Worm (Caenorhabditis elegans) whole organism, early embryonic: ENCODE measurements around the gene str-196.

Experiments used
- B0310.2 ChIP-seq: sonication (generic microtip); optimal IDR thresholded peaks from 2 replicates; lab custom pipeline; 2016; ENCODE audit warnings: mild to moderate bottlenecking, missing genetic modification characterization, missing compliant biosample characterization
- F13C5.2 ChIP-seq: sonication (generic microtip); optimal IDR thresholded peaks from 2 replicates; lab custom pipeline; 2017; ENCODE audit warnings: mild to moderate bottlenecking, missing genetic modification characterization, inconsistent platforms, missing compliant biosample characterization
- aly-1 ChIP-seq: sonication (generic microtip); optimal IDR thresholded peaks from 2 replicates; lab custom pipeline; 2016; ENCODE audit warnings: missing genetic modification characterization, missing compliant biosample characterization
- ama-1 ChIP-seq: fragments of 150-350 bp; optimal IDR thresholded peaks from 2 replicates; lab custom pipeline; 2014
- ceh-13 ChIP-seq: fragments of 200-800 bp; sonication (Bioruptor generic); optimal IDR thresholded peaks from 2 replicates; lab custom pipeline; 2018; ENCODE audit warnings: mild to moderate bottlenecking, missing genetic modification characterization, missing compliant biosample characterization
- ceh-36 ChIP-seq: sonication (generic microtip); optimal IDR thresholded peaks from 2 replicates; lab custom pipeline; 2016; ENCODE audit warnings: missing genetic modification characterization, inconsistent platforms, missing compliant biosample characterization
- ets-7 ChIP-seq: sonication (generic microtip); optimal IDR thresholded peaks from 2 replicates; lab custom pipeline; 2016; ENCODE audit warnings: missing genotype, missing genetic modification characterization, missing compliant biosample characterization
- flt-1 ChIP-seq: fragments of 200-800 bp; sonication (Bioruptor generic); IDR thresholded peaks from 2 replicates; pipeline ENCODE4 v1.3.6; 2022; ENCODE audit warnings: missing genetic modification characterization, missing compliant biosample characterization
- hmbx-1 ChIP-seq: sonication (generic microtip); optimal IDR thresholded peaks from 2 replicates; lab custom pipeline; 2016; ENCODE audit warnings: mild to moderate bottlenecking, missing genetic modification characterization, missing compliant biosample characterization
- hmg-4 ChIP-seq: fragments of 200-800 bp; sonication (Bioruptor generic); optimal IDR thresholded peaks from 2 replicates; lab custom pipeline; 2018; ENCODE audit warnings: mild to moderate bottlenecking, missing genetic modification characterization, missing compliant biosample characterization
- hnd-1 ChIP-seq: sonication (generic microtip); optimal IDR thresholded peaks from 2 replicates; lab custom pipeline; 2016; ENCODE audit warnings: missing genetic modification characterization, missing compliant biosample characterization
- pes-1 ChIP-seq: fragments of 200-800 bp; sonication (Bioruptor generic); IDR thresholded peaks from 2 replicates; pipeline ENCODE4 v1.3.6; 2022; ENCODE audit warnings: missing genetic modification reagents, missing genetic modification characterization, missing compliant biosample characterization
- scrt-1 ChIP-seq: fragments of 200-800 bp; sonication (Bioruptor generic); IDR thresholded peaks from 2 replicates; pipeline ENCODE4 v1.3.6; 2022; ENCODE audit warnings: missing genetic modification characterization, missing compliant biosample characterization
- sea-1 ChIP-seq: fragments of 200-800 bp; sonication (Bioruptor generic); conservative IDR thresholded peaks from 2 replicates; pipeline ENCODE4 v1.3.6; 2022; ENCODE audit warnings: missing genetic modification characterization, missing compliant biosample characterization
- tbx-11 ChIP-seq: fragments of 200-800 bp; sonication (Bioruptor generic); IDR thresholded peaks from 2 replicates; pipeline ENCODE4 v1.3.6; 2022; ENCODE audit warnings: missing genetic modification characterization, missing compliant biosample characterization
- tbx-37 ChIP-seq: fragments of 200-800 bp; sonication (Bioruptor generic); conservative IDR thresholded peaks from 2 replicates; pipeline ENCODE4 v1.3.6; 2022; ENCODE audit warnings: missing genetic modification reagents, missing genetic modification characterization, missing compliant biosample characterization
- tra-4 ChIP-seq: sonication (generic microtip); optimal IDR thresholded peaks from 2 replicates; lab custom pipeline; 2017; ENCODE audit warnings: missing genetic modification characterization, missing compliant biosample characterization

The str-196 gene

ce11 chrV:453569-453968, 38.0 kb upstream of the str-196 start, which contains the start of gene nhr-98:
nhr-98 (plus strand) TSS chrV:453869.
- TF ChIP-seq B0310.2 (tag; lab: Kevin White, UChicago): no peak
- no peak for TF ChIP-seq ets-7 (tag; lab: Kevin White, UChicago)
- TF ChIP-seq pes-1 (GFP tag; lab: Robert Waterston, UW): no peak
- TF ChIP-seq sea-1 (GFP tag; lab: Robert Waterston, UW): no peak
- no peak for TF ChIP-seq F13C5.2

- TF ChIP-seq sea-1 (GFP tag; lab: Robert Waterston, UW) (no peak), F13C5.2 (no peak), ceh-36 (tag; lab: Kevin White, UChicago) (no peak), scrt-1 (no peak), ets-7 (tag; lab: Kevin White, UChicago) (no peak), tbx-37 (no peak), ama-1 (lab: Kevin White, UChicago) (no peak)
Observed at ce11 chrV:457839-458238, 33.7 kb upstream of the str-196 start.

DNA sequence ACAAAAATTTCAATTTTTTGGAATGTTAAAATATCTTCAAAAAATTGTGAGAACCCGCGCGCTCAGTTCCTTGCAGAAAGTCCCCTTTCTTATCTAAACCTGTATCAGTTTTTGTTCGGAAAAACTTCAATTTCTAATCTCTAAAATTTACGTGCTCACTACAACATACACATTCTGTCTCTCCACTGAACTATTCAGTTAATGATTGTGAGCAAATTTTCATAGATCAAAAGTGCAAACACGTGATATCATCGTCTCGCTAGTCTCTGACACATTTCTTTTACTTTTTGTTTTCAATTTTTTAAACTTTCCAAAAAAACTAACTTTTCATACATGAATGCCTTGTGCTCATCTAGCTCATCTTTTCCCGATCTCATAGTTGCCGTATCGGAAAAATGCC, 32.1 kb upstream of the str-196 start, which contains the start of gene nhr-203:
Gene nhr-203, plus strand, starts transcription at position 332 of the 400 bp plus-strand sequence.
- no peak for TF ChIP-seq tbx-37
- no peak for TF ChIP-seq scrt-1
- TF ChIP-seq ama-1 (lab: Kevin White, UChicago): no peak
- TF ChIP-seq F13C5.2: no peak
- no peak for TF ChIP-seq hmbx-1
- TF ChIP-seq ets-7 (tag; lab: Kevin White, UChicago): no peak
- TF ChIP-seq ceh-36 (tag; lab: Kevin White, UChicago): no peak
- TF ChIP-seq B0310.2 (tag; lab: Kevin White, UChicago): no peak
- no peak for TF ChIP-seq hnd-1
- no peak for TF ChIP-seq pes-1 (GFP tag; lab: Robert Waterston, UW)
- TF ChIP-seq tbx-11 (GFP tag; lab: Robert Waterston, UW): no peak
- no peak for TF ChIP-seq sea-1 (GFP tag; lab: Robert Waterston, UW)
- no peak for TF ChIP-seq flt-1
- TF ChIP-seq aly-1: no peak
- no peak for TF ChIP-seq hmg-4 (GFP tag; lab: Kevin White, UChicago)
- TF ChIP-seq ceh-13 (GFP tag; lab: Kevin White, UChicago): no peak
- no peak for TF ChIP-seq tra-4

DNA sequence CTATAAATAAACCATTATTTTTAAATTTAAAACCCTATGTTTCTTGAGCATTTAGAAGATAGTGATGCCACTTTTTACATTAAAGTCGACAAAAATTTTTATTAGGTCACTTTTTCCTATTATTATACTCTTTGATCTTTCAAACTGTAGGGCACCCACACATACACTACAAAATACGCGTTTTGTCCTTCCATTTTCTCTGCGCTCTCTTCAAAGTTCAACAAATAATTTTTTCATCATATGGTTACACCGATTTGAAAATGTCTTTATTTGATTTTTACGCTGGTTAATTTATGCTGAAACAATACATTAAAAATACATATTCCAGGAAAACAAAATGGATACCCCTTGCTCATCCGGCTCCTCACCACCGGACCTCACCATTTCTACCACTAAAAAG, 29.3 kb upstream of the str-196 start, which contains the start of gene nhr-202:
Gene nhr-202, plus strand, starts transcription at position 326 of the 400 bp plus-strand sequence.
- no peak for TF ChIP-seq tbx-37
- no peak for TF ChIP-seq ama-1 (lab: Kevin White, UChicago)
- TF ChIP-seq F13C5.2: no peak
- no peak for TF ChIP-seq hnd-1
- TF ChIP-seq ceh-13 (GFP tag; lab: Kevin White, UChicago): no peak
- TF ChIP-seq sea-1 (GFP tag; lab: Robert Waterston, UW): no peak
- TF ChIP-seq ets-7 (tag; lab: Kevin White, UChicago): no peak
- TF ChIP-seq pes-1 (GFP tag; lab: Robert Waterston, UW): no peak
- TF ChIP-seq tra-4: no peak
- TF ChIP-seq tbx-11 (GFP tag; lab: Robert Waterston, UW): no peak
- TF ChIP-seq aly-1: no peak
- TF ChIP-seq hmg-4 (GFP tag; lab: Kevin White, UChicago): no peak

DNA sequence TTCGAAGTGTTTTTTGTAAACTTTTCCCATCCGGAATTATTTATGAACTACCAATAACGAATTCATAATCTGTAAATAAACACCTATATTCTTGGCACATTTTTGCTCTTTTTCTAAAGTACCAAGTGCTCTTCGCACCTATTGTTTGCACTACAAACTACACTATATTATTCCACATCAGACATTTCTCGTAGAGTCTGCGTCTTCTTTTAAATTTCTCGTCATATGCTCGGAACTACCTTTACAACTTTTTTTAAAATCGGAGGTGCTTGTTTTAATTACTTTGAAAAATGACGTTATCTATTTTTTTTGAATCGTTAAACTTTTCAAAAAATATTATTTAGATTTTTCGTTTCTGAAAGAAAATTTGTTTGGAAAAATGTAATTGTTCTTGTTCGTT, 26.7 kb upstream of the str-196 start, which contains the start of gene nhr-201:
Gene nhr-201, plus strand, starts transcription at position 29 of the 400 bp plus-strand sequence.
- no peak for TF ChIP-seq tra-4
- no peak for TF ChIP-seq tbx-37
- no peak for TF ChIP-seq ama-1 (lab: Kevin White, UChicago)
- TF ChIP-seq tbx-11 (GFP tag; lab: Robert Waterston, UW): no peak
- no peak for TF ChIP-seq F13C5.2
- no peak for TF ChIP-seq hmbx-1
- TF ChIP-seq flt-1: no peak
- no peak for TF ChIP-seq ceh-36 (tag; lab: Kevin White, UChicago)
- no peak for TF ChIP-seq ceh-13 (GFP tag; lab: Kevin White, UChicago)
- TF ChIP-seq hmg-4 (GFP tag; lab: Kevin White, UChicago): no peak
- no peak for TF ChIP-seq sea-1 (GFP tag; lab: Robert Waterston, UW)
- TF ChIP-seq scrt-1: no peak
- no peak for TF ChIP-seq pes-1 (GFP tag; lab: Robert Waterston, UW)
- TF ChIP-seq B0310.2 (tag; lab: Kevin White, UChicago): no peak
- no peak for TF ChIP-seq hnd-1
- no peak for TF ChIP-seq aly-1
- no peak for TF ChIP-seq ets-7 (tag; lab: Kevin White, UChicago)

DNA sequence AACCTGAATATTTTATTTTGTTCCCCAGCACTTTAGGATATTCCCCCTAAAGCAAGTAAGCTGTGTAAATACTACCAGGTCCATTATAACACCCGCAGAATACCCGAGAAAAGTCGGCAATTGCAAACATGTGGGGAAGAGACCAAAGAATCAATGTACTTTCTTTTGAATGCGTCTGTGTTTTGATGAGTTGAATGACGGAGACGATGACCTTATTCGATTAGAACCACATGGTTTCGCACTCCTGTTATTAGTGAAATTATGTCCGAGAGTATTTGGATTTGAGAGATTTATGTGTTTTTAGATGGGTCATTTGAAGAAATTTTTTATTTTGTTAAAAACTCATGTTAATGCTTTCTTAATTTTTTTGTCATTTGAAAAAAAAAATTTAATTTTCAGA, 26.2 kb upstream of the str-196 start:
- no peak for TF ChIP-seq flt-1
- TF ChIP-seq hmg-4 (GFP tag; lab: Kevin White, UChicago): no peak
- TF ChIP-seq tbx-37: no peak
- no peak for TF ChIP-seq scrt-1
- TF ChIP-seq ceh-36 (tag; lab: Kevin White, UChicago): no peak
- TF ChIP-seq ama-1 (lab: Kevin White, UChicago): no peak
- TF ChIP-seq B0310.2 (tag; lab: Kevin White, UChicago): no peak
- no peak for TF ChIP-seq ceh-13 (GFP tag; lab: Kevin White, UChicago)
- no peak for TF ChIP-seq tra-4
- no peak for TF ChIP-seq F13C5.2
- TF ChIP-seq hnd-1: no peak
- no peak for TF ChIP-seq pes-1 (GFP tag; lab: Robert Waterston, UW)
- no peak for TF ChIP-seq sea-1 (GFP tag; lab: Robert Waterston, UW)
- TF ChIP-seq hmbx-1: no peak
- no peak for TF ChIP-seq ets-7 (tag; lab: Kevin White, UChicago)
- TF ChIP-seq aly-1: no peak
- no peak for TF ChIP-seq tbx-11 (GFP tag; lab: Robert Waterston, UW)

DNA sequence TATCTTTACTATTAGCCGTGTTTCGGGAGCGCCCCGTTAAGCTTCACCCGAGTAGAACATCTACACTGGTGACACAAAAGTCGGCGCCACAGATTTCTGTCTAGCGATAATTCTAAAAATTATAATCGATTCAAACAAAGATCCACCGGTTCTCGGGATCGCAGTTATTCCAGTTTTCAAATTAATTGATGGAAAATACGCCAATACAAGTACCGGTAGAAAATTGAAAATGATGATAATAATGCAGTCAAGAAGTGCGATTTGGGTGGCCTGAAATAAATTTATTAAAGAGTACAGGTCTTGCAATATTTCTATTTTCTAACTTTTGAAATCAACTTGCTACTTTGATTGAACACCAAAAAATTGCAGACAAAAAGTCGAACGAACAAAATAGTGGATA, 24.0 kb upstream of the str-196 start:
- TF ChIP-seq F13C5.2: no peak
- no peak for TF ChIP-seq hnd-1
- no peak for TF ChIP-seq pes-1 (GFP tag; lab: Robert Waterston, UW)
- no peak for TF ChIP-seq flt-1
- no peak for TF ChIP-seq B0310.2 (tag; lab: Kevin White, UChicago)
- no peak for TF ChIP-seq tra-4
- no peak for TF ChIP-seq scrt-1

DNA sequence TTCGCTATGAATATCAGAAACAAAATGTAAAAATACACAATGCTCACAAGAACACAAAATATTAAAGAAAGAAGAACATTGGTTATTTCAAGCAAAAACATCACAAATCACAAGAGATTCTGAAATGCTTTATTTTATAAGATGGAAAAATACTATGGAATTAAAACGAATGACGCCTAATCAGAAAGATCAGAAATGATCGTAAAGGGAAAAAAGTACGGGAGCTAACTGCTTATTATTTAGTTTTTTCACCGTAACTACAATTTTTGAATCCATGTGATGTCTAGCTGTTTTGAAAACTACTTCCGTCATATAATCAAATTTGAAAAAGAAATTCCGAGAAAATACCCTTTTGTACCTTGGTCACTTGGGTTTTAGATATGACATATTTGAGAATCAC, 23.1 kb upstream of the str-196 start, which contains the start of gene srbc-57:
Gene srbc-57, minus strand, starts transcription at position 101 of the 400 bp plus-strand sequence.
- TF ChIP-seq tra-4 (no peak), tbx-37 (no peak), ets-7 (tag; lab: Kevin White, UChicago) (no peak), tbx-11 (GFP tag; lab: Robert Waterston, UW) (no peak), hmbx-1 (no peak), flt-1 (no peak), hnd-1 (no peak), scrt-1 (no peak), B0310.2 (tag; lab: Kevin White, UChicago) (no peak), pes-1 (GFP tag; lab: Robert Waterston, UW) (no peak), ama-1 (lab: Kevin White, UChicago) (no peak), ceh-36 (tag; lab: Kevin White, UChicago) (no peak), F13C5.2 (no peak), ceh-13 (GFP tag; lab: Kevin White, UChicago) (no peak)
